Worm (Caenorhabditis elegans): ENCODE data around the gene T20G5.12.
A peak's percentile ranks its signal among the peaks of the same experiment; 100 is the strongest.

The T20G5.12 gene

DNA sequence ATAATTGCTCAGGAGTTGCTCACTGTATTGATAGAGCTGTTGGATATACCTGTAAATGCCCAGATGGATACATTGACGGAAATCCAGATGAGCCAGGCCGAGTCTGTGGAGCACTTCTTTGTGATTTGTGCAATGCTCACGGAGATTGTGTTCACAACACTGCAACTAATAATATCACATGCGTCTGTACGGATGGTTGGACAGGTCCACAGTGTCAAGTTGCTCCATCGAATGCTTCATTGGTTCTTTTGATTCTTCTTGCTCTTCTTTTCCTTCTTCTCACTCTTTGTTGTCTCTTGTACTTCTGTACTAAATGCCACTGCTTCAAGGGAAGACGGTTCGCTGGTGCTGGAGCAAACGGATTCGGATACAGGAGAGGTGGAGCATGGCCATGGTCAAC lies 19.5 kb upstream of the T20G5.12 start:
- TF ChIP-seq rnt-1 (tag; optimal IDR thresholded peaks at IDR 0.05) (no peak), ceh-18 (tag; optimal IDR thresholded peaks at IDR 0.05) (no peak), gmeb-2 (tag; optimal IDR thresholded peaks at IDR 0.05) (no peak), fax-1 (tag; optimal IDR thresholded peaks at IDR 0.05) (no peak), pag-3 (tag; optimal IDR thresholded peaks at IDR 0.05; ENCODE audit: borderline replicate concordance) (no peak), fkh-6 (tag; optimal IDR thresholded peaks at IDR 0.05) (no peak), sox-4 (tag; optimal IDR thresholded peaks at IDR 0.05) (no peak)

DNA sequence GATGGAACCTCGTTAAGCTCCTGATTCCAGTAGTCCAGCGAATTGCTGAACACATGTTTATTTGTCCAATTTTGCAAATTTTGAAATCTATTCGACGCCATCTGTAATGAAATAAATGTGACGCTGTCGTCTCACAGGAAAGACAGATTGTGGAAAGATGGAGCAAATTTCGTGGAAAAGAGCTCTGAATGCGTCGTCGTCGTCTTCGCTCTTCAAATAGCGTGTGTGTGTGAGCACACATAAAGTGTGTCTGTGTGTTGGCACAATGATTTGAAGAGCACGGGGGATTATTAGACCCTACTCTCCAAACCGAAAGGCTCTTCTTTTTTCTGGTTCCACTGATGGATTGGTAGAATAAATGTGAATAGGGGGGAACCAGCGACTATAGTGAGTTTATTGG lies 15.2 kb upstream of the T20G5.12 start, which contains the start of gene unc-47:
Gene unc-47 (minus strand): TSS at position 101 of the 400 bp plus-strand sequence.
- TF ChIP-seq Y22D7AL.16 (tag; optimal IDR thresholded peaks at IDR 0.05) (no peak), sox-4 (tag; optimal IDR thresholded peaks at IDR 0.05) (no peak), nhr-232 (tag; optimal IDR thresholded peaks at IDR 0.05) (no peak), hlh-8 (tag; optimal IDR thresholded peaks at IDR 0.05) (no peak), C08G9.2 (tag; optimal IDR thresholded peaks at IDR 0.05) (no peak), madf-2 (tag; optimal IDR thresholded peaks at IDR 0.05) (no peak)

DNA sequence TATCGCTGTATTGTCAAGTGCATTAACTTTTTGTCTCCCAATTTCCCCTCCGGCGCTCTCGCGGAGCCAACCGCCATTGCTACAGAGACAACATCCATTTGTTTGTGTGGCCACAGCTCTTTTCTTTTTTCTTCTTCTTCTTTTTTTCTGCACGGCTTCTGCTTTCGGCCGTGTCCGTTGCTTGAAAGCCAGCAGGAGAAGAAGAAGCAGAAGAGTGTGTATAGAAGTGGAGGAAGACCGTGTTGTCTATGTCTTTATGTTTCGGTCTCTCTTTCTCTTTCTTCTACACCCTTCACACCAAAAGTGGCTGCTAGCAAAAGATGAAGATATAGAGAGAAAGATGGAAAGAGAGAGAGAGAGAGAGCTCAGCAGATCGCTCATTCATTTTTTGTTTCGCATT lies 13.6 kb upstream of the T20G5.12 start:
- TF ChIP-seq pag-3 (tag; optimal IDR thresholded peaks at IDR 0.05; ENCODE audit: borderline replicate concordance) (no peak), unc-42 (tag; optimal IDR thresholded peaks at IDR 0.05) (peak; percentile 68)

DNA sequence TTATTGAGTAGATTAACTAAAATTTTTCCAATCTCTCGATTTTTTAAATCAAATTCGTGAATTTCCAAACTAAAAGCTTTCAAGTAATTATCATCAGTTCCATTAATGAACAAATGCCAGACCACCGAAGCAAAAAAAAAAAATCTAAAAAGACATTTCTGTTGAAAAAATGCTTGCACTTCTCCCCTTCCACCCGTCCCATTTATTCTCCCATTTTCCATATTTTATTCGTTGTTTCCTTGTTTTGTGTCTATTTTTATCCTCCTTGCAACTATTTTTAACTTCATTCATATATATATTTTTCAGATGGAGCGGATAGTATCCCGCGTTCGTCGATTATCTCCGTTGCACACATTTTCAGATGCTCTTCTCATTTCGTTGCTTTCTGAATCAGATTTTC lies 12.5 kb upstream of the T20G5.12 start, which contains the start of gene epac-1:
Gene epac-1 (plus strand): TSS at position 301 of the 400 bp plus-strand sequence.
- TF ChIP-seq hlh-15 (tag; optimal IDR thresholded peaks at IDR 0.05): no peak
- TF ChIP-seq eyg-1 (tag; optimal IDR thresholded peaks at IDR 0.05): no peak
- no peak for TF ChIP-seq ttx-3 (tag; optimal IDR thresholded peaks at IDR 0.05)
- no peak for TF ChIP-seq ceh-19 (GFP tag; optimal IDR thresholded peaks at IDR 0.05)
- TF ChIP-seq pha-2 (tag; optimal IDR thresholded peaks at IDR 0.05): no peak

DNA sequence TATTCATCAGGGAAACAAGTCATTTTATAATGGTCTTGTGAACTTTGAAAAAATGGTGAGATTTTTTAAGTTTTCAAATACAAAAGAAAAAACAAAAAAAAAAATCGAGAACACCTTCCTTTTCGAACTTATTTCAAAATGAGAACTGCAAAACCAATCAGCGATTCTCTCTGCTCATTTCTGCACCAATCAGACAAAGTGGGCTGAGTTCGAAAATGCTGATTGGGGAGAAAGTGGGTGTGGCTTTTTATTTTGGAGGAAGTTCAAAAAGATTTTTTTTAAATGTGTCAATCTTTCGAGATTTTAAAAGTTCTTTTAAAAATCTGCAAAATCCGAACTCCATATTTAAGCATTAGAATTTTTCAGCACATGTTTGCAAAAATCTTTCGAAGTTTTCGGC lies 6.8 kb upstream of the T20G5.12 start:
- no peak for TF ChIP-seq pros-1 (tag; optimal IDR thresholded peaks at IDR 0.05)
- no peak for TF ChIP-seq npax-4 (tag; optimal IDR thresholded peaks at IDR 0.05)
- TF ChIP-seq unc-86 (tag; optimal IDR thresholded peaks at IDR 0.05): no peak
- no peak for TF ChIP-seq pha-2 (tag; optimal IDR thresholded peaks at IDR 0.05)
- peak; percentile 48 for TF ChIP-seq nfya-1 (tag; optimal IDR thresholded peaks at IDR 0.05)
- TF ChIP-seq ceh-45 (GFP tag; IDR thresholded peaks at IDR 0.05): no peak

DNA sequence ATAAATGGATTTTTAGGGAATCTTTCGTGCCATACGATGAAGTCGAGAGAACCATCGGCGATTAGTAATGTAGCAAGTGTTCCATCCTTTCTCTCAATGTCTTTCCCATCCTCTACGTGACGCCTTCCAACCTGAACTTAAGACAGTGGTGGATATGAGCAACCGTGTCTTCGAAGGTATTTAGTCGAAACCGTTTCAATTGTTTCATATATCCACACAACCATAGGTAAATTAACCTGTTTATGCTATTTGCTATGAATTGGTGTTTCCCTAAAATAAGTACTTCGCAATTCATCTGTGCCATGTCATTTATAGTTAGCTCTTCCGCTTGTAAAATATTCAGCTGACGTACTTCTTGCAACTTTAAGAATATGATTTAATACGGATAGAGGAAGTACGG lies 5.5 kb upstream of the T20G5.12 start:
- TF ChIP-seq pax-1 (tag; optimal IDR thresholded peaks at IDR 0.05): no peak

DNA sequence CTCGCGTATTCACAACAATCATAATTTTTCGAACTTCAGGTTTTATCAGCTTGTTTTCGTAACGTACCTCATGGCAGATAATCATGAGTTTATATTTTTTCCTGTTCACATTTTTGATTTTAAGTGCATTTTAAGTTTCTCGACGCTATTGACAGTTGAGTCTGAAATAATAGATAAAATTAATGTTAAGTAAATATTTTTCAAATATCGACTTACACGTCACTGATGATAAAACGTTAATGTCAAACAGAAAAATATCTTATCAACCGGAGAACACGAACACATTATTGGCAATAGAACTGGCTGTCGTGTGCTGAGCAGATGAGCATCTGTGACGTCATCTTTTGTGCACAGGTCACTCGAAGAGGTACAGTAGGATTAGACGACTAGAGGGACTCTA lies 4.6 kb upstream of the T20G5.12 start:
- TF ChIP-seq ceh-45 (GFP tag; IDR thresholded peaks at IDR 0.05): no peak
- TF ChIP-seq elt-2 (tag; optimal IDR thresholded peaks at IDR 0.05): peak; percentile 82
- no peak for TF ChIP-seq pha-2 (tag; optimal IDR thresholded peaks at IDR 0.05)
- no peak for TF ChIP-seq tbx-2 (tag; optimal IDR thresholded peaks at IDR 0.05)
- no peak for TF ChIP-seq Y22D7AL.16 (tag; optimal IDR thresholded peaks at IDR 0.05)
- no peak for TF ChIP-seq ets-4 (tag; optimal IDR thresholded peaks at IDR 0.05)
- no peak for TF ChIP-seq rnt-1 (tag; optimal IDR thresholded peaks at IDR 0.05)

DNA sequence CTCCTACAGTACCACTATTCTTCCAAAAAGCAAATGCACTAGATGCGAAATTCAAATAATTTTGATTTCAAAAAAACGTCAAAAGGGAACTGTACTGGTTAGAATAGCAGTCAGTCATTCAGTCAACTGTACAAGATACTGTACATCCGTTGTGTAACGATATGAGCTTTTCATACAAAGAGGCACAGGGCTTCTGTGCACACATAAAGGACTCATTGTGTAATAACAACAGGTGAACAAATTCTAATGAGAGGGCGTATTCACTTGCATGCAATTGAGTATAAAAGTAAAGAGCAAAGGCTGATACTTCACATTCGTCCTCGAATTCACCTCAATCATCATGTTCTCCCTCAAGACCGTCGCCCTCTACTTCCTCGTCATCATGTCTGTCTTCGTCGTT lies 4.0 kb upstream of the T20G5.12 start, which contains the start of gene dod-6:
Gene dod-6 (plus strand): TSS at position 301 of the 400 bp plus-strand sequence.
- TF ChIP-seq ceh-2 (tag; optimal IDR thresholded peaks at IDR 0.05): no peak
- no peak for TF ChIP-seq ttx-3 (tag; optimal IDR thresholded peaks at IDR 0.05)

All from whole organism, late embryonic.